Fruit fly (Drosophila melanogaster) Kc167 (cell line): Measurements from ENCODE around the gene Taf8.

Source experiments
- Myc ChIP-seq: fragments of >200 bp; optimal IDR thresholded peaks from 2 replicates; lab custom pipeline; 2017; ENCODE audit warnings: missing external identifiers
- Sin3A ChIP-seq: fragments of >200 bp; optimal IDR thresholded peaks from 2 replicates; lab custom pipeline; 2018; ENCODE audit warnings: missing external identifiers
- h ChIP-seq: fragments of >200 bp; optimal IDR thresholded peaks from 3 replicates; lab custom pipeline; 2018; ENCODE audit warnings: missing external identifiers
- insv ChIP-seq: fragments of >200 bp; optimal IDR thresholded peaks from 3 replicates; lab custom pipeline; 2018; ENCODE audit warnings: missing external identifiers
- psq ChIP-seq: fragments of >200 bp; optimal IDR thresholded peaks from 2 replicates; lab custom pipeline; 2017; ENCODE audit warnings: missing external identifiers
- ttk ChIP-seq: sonication (Bioruptor generic); optimal IDR thresholded peaks from 2 replicates; lab custom pipeline; 2017; ENCODE audit warnings: missing external identifiers

DNA sequence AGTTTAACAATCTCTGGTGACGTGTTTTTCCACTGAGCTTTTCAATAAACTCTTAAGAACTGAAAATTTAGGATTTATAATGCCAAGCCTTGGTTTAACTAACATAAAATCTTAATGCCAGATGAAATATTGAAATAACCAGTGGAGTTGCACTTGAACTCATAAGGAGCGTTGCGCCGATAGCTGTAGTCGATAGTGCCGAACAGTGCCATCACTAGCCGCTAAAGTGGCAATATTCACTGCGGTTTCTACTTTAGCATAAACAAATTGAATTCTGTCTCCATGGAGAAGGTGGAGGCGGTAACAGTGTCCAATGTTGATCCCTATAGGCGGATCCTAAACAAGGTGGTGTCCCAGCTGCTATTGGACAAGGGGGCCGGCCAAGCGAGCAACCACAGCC lies at the start of gene Taf8:
- TF ChIP-seq Myc, result no peak
- no peak for TF ChIP-seq h (lab: Kevin White, UChicago)
- no peak for TF ChIP-seq insv (lab: Kevin White, UChicago)
- no peak for TF ChIP-seq ttk (lab: Kevin White, UChicago)
- no peak for TF ChIP-seq psq
- TF ChIP-seq Sin3A, result no peak
